Fruit fly (Drosophila melanogaster): ENCODE results near the gene Ald1.

Ald1 gene

DNA sequence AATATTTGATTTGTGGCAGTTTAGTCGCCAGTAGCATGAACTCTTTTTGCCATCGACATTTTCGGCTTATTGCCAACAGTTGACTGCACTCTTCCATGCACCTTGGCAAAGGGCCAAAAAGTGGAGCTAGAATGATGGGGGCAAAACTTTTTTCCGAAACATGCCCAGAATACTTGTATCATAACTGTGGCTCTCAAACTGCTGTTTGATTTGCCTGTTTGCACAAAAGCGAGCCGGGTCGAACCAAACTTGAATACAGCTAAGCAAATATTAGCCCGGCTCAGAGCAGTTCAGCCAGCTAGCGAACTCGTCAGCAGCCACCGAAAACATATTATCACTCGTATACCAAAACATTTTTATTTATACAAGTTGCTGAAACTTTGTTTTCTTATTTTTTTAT is 22.4 kb downstream of the Ald1 start (continued):
- no peak for TF ChIP-seq insv (GFP tag; optimal IDR thresholded peaks at IDR 0.05)
- no peak for TF ChIP-seq tx (GFP tag; optimal IDR thresholded peaks at IDR 0.05)
- no peak for TF ChIP-seq peb (GFP tag; IDR thresholded peaks at IDR 0.05)
- TF ChIP-seq CG7745 (tag; optimal IDR thresholded peaks at IDR 0.05) = no peak
- no peak for TF ChIP-seq CG2202 (tag; optimal IDR thresholded peaks at IDR 0.05)
- no peak for TF ChIP-seq rib (GFP tag; IDR thresholded peaks at IDR 0.05)
- TF ChIP-seq CG2875 (GFP tag; optimal IDR thresholded peaks at IDR 0.05) = peak; percentile 49
- no peak for TF ChIP-seq zen2 (GFP tag; IDR thresholded peaks at IDR 0.05; ENCODE audit: partially characterized antibody)
- TF ChIP-seq lov (optimal IDR thresholded peaks at IDR 0.05) = no peak
- no peak for TF ChIP-seq lov (GFP tag; IDR thresholded peaks at IDR 0.05)
- TF ChIP-seq grn (GFP tag; optimal IDR thresholded peaks at IDR 0.05) = no peak
- peak; percentile 58 for TF ChIP-seq Hmr (GFP tag; optimal IDR thresholded peaks at IDR 0.05)
- peak; percentile 70 for TF ChIP-seq ATbp (GFP tag; optimal IDR thresholded peaks at IDR 0.05)
- TF ChIP-seq Chrac-16 (GFP tag; optimal IDR thresholded peaks at IDR 0.05) = no peak
- 0 out of 4 replicates have a peak, but pooled peaks have one; percentile 21 for TF ChIP-seq chinmo (GFP tag; IDR thresholded peaks at IDR 0.05; ENCODE audit: partially characterized antibody)
- TF ChIP-seq Nf-YA (GFP tag; IDR thresholded peaks at IDR 0.05) = peak; percentile 64; the same call in 1 of the 2 replicates
- no peak for TF ChIP-seq CG10366 (GFP tag; IDR thresholded peaks at IDR 0.05)
- TF ChIP-seq CG5180 (GFP tag; optimal IDR thresholded peaks at IDR 0.05) = peak; percentile 66
- TF ChIP-seq CG4282 (GFP tag; optimal IDR thresholded peaks at IDR 0.05) = no peak
- peak; percentile 59 for TF ChIP-seq CG1233 (GFP tag; optimal IDR thresholded peaks at IDR 0.05)
- TF ChIP-seq CG17612 (GFP tag; IDR thresholded peaks at IDR 0.05) = no peak
- no peak for TF ChIP-seq aop (GFP tag; IDR thresholded peaks at IDR 0.05)
- TF ChIP-seq sima (GFP tag; optimal IDR thresholded peaks at IDR 0.05) = no peak
- peak; percentile 12 for TF ChIP-seq slou (GFP tag; optimal IDR thresholded peaks at IDR 0.05)
- no peak for TF ChIP-seq Lhr (GFP tag; optimal IDR thresholded peaks at IDR 0.05)
- TF ChIP-seq CG16863 (GFP tag; optimal IDR thresholded peaks at IDR 0.05) = peak; percentile 5
- no peak for TF ChIP-seq mld (GFP tag; IDR thresholded peaks at IDR 0.05; ENCODE audit: partially characterized antibody)
- peak; percentile 23 for TF ChIP-seq D19B (GFP tag; optimal IDR thresholded peaks at IDR 0.05)
- no peak for TF ChIP-seq CG4820 (GFP tag; optimal IDR thresholded peaks at IDR 0.05)
- no peak for TF ChIP-seq CG8478 (optimal IDR thresholded peaks at IDR 0.05)
- TF ChIP-seq CG17361 (GFP tag; IDR thresholded peaks at IDR 0.05) = 0 out of 3 replicates have a peak, but pooled peaks have one; percentile 16
- TF ChIP-seq tio (GFP tag; optimal IDR thresholded peaks at IDR 0.05) = peak; percentile 17
- peak; percentile 17 for TF ChIP-seq CG3163 (GFP tag; optimal IDR thresholded peaks at IDR 0.05)
- peak; percentile 44 for TF ChIP-seq org-1 (GFP tag; optimal IDR thresholded peaks at IDR 0.05)
- TF ChIP-seq croc (GFP tag; conservative IDR thresholded peaks at IDR 0.05) = no peak
- no peak for TF ChIP-seq cg (GFP tag; optimal IDR thresholded peaks at IDR 0.05)
- TF ChIP-seq mam (GFP tag; optimal IDR thresholded peaks at IDR 0.05) = peak; percentile 35
- TF ChIP-seq CoRest (tag; optimal IDR thresholded peaks at IDR 0.05) = peak; percentile 48
- TF ChIP-seq nmo (GFP tag; optimal IDR thresholded peaks at IDR 0.05) = no peak
- peak; percentile 56 for TF ChIP-seq CG33213 (GFP tag; optimal IDR thresholded peaks at IDR 0.05)
- no peak for TF ChIP-seq CG6175 (GFP tag; IDR thresholded peaks at IDR 0.05)
- TF ChIP-seq CG31224 (GFP tag; IDR thresholded peaks at IDR 0.05) = peak; percentile 9; the same call in 1 of the 2 replicates
- no peak for TF ChIP-seq slp2 (GFP tag; optimal IDR thresholded peaks at IDR 0.05)
- TF ChIP-seq nau (GFP tag; optimal IDR thresholded peaks at IDR 0.05) = peak; percentile 68
- no peak for TF ChIP-seq CG16813 (GFP tag; IDR thresholded peaks at IDR 0.05; ENCODE audit: partially characterized antibody)
- peak; percentile 27 for TF ChIP-seq CG1792 (GFP tag; optimal IDR thresholded peaks at IDR 0.05)
- TF ChIP-seq jigr1 (GFP tag; IDR thresholded peaks at IDR 0.05) = no peak
- TF ChIP-seq CG42726 (GFP tag; IDR thresholded peaks at IDR 0.05; ENCODE audit: partially characterized antibody) = no peak
- TF ChIP-seq gt (GFP tag; IDR thresholded peaks at IDR 0.05) = no peak
- TF ChIP-seq CG14441 (GFP tag; IDR thresholded peaks at IDR 0.05) = peak; percentile 68
- TF ChIP-seq Side (GFP tag; optimal IDR thresholded peaks at IDR 0.05) = peak; percentile 51
- peak; percentile 16 for TF ChIP-seq Vsx1 (GFP tag; optimal IDR thresholded peaks at IDR 0.05)
